Fruit fly (Drosophila melanogaster) whole organism, wandering third instar larva: ENCODE measurements around the gene Cpr97Eb.

ENCODE experiments used
- HLH106 ChIP-seq: fragments of 200-800 bp; optimal IDR thresholded peaks from 3 replicates; lab custom pipeline; 2019; ENCODE audit warnings: missing biosample characterization, mild to moderate bottlenecking, missing genetic modification characterization, moderate library complexity
- br ChIP-seq: fragments of 200-800 bp; sonication (Bioruptor generic); optimal IDR thresholded peaks from 2 replicates; lab custom pipeline; 2016; ENCODE audit warnings: missing biosample characterization, missing genetic modification characterization
- h ChIP-seq: fragments of 200-800 bp; sonication (Bioruptor generic); optimal IDR thresholded peaks from 3 replicates; lab custom pipeline; 2016; ENCODE audit warnings: missing biosample characterization, mild to moderate bottlenecking, missing genetic modification characterization
- lola ChIP-seq: fragments of >200 bp; optimal IDR thresholded peaks from 2 replicates; lab custom pipeline; 2017; ENCODE audit warnings: missing biosample characterization, missing genetic modification characterization
- usp ChIP-seq: fragments of >200 bp; optimal IDR thresholded peaks from 2 replicates; lab custom pipeline; 2017; ENCODE audit warnings: missing biosample characterization, missing genetic modification characterization

- TF ChIP-seq lola (GFP tag; lab: Kevin White, UChicago) (no peak), HLH106 (no peak), usp (GFP tag; lab: Kevin White, UChicago) (no peak), h (GFP tag; lab: Kevin White, UChicago) (no peak), br (GFP tag; lab: Kevin White, UChicago) (no peak)
Observed at dm6 chr3R:27040044-27040443, 50.9 kb downstream of the Cpr97Eb start.
